Worm (Caenorhabditis elegans): ENCODE results near the gene F38H4.5.

The F38H4.5 gene

DNA sequence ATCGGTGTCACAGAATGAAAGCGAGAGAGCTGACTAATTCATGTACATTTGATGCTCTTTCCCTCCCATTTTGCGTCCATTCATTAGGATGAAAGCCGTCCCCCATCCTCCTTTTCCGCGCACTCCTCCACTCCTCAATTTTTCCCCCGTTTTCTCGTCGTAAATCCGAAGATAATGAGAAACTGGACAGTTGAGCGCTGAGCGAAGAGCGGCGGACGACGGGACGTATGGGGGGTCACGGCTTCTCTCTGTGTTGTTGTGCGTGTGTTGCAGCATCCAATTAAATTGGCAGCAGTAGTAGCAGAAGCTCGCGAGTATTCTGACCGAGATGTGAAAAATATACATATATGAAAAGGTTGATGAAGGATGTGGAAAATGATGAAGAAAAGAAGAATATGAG, 19.9 kb downstream of the F38H4.5 start:
- TF ChIP-seq nhr-76 (tag; optimal IDR thresholded peaks at IDR 0.05) (no peak), unc-86 (tag; optimal IDR thresholded peaks at IDR 0.05) (peak; percentile 43), lin-14 (GFP tag; optimal IDR thresholded peaks at IDR 0.05) (peak; percentile 33), ceh-63 (GFP tag; optimal IDR thresholded peaks at IDR 0.05) (peak; percentile 25)

DNA sequence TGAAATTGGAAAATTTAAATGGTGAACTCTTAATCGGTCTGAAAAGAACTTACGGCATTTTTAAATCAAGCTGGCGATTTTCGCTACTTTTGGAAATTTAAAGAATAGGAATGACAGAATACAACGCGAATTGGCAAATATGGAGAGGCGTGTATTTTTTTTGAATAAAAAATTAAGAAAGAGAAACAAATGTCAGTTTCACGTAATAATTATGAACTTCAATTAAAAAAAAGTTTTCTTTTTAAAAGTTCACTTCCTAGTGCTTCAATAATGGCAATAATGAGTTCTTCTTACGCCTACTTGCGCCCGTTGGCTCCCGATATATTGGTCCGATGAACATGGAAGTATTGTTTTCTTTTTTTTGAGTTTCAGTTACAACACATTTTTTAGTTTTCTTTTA, 25.7 kb downstream of the F38H4.5 start, which contains the start of gene pph-2:
TSS of gene pph-2 (minus strand) at position 101 of the 400 bp plus-strand sequence.
- no peak for TF ChIP-seq hlh-17 (GFP tag; optimal IDR thresholded peaks at IDR 0.05; ENCODE audit: borderline replicate concordance)
- no peak for TF ChIP-seq nhr-237 (tag; optimal IDR thresholded peaks at IDR 0.05)
- no peak for TF ChIP-seq nhr-19 (GFP tag; conservative IDR thresholded peaks at IDR 0.05)

DNA sequence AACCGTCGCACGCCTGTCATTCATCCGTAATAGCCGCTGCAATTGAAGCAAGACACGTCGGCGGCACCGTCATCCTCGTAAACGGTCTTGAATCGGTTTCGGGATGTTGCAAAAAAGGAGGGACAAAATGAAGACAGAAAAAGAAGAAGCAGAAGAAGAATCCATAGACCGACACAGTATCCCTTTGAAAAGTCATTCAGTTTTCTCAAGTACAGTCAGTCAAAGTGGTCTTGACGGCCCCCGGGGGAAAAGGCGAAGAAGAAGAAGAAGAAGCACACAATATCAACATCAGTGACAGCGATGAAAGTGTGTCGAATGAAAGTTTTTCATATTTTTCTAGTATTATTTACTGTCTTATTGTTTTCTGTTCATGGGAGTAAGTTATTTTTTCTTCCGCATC, 26.3 kb downstream of the F38H4.5 start, which contains the start of gene cutl-27:
TSS of gene cutl-27 (plus strand) at position 301 of the 400 bp plus-strand sequence.
- no peak for TF ChIP-seq efl-3 (GFP tag; optimal IDR thresholded peaks at IDR 0.05)
- no peak for TF ChIP-seq lin-13 (GFP tag; optimal IDR thresholded peaks at IDR 0.05)
- no peak for TF ChIP-seq sptf-1 (tag; optimal IDR thresholded peaks at IDR 0.05)
- TF ChIP-seq zip-4 (GFP tag; optimal IDR thresholded peaks at IDR 0.05) = no peak
- TF ChIP-seq unc-30 (tag; optimal IDR thresholded peaks at IDR 0.05) = no peak
- TF ChIP-seq hlh-4 (tag; optimal IDR thresholded peaks at IDR 0.05) = no peak
- TF ChIP-seq grh-1 (GFP tag; IDR thresholded peaks at IDR 0.05) = no peak

DNA sequence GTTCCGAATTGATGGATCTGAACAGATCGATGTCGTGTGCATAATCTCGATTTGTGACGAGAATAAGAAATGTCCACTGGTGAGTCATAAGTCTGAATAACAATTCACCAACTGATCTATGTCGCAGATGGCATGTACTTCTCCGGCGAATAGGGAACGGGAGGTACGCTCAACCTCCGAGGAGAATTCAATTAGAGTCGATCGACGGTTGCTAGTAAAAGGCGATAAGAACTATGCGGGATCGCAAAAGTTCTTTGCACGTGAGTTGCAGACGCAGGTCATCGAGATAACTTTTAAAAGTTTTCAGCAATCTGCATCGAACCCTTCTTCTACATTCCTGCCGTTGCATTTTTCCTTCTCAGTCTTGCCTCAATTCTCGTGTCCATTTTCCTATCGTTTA, 30.6 kb downstream of the F38H4.5 start:
- no peak for TF ChIP-seq ets-5 (GFP tag; IDR thresholded peaks at IDR 0.05)
- TF ChIP-seq zip-4 (GFP tag; optimal IDR thresholded peaks at IDR 0.05) = no peak
- TF ChIP-seq unc-98 (GFP tag; IDR thresholded peaks at IDR 0.05) = no peak
- no peak for TF ChIP-seq pqm-1 (tag; optimal IDR thresholded peaks at IDR 0.05)
- TF ChIP-seq ceh-88 (GFP tag; IDR thresholded peaks at IDR 0.05) = no peak
- no peak for TF ChIP-seq tbx-2 (tag; optimal IDR thresholded peaks at IDR 0.05)
- TF ChIP-seq nhr-11 (tag; optimal IDR thresholded peaks at IDR 0.05) = no peak
- no peak for TF ChIP-seq lir-3 (tag; optimal IDR thresholded peaks at IDR 0.05; ENCODE audit: poor library complexity)
- TF ChIP-seq fkh-10 (GFP tag; optimal IDR thresholded peaks at IDR 0.05) = no peak
- no peak for TF ChIP-seq hpl-2 (GFP tag; optimal IDR thresholded peaks at IDR 0.05)
- TF ChIP-seq ceh-8 (GFP tag; optimal IDR thresholded peaks at IDR 0.05) = no peak
- TF ChIP-seq jun-1 (tag; optimal IDR thresholded peaks at IDR 0.05) = no peak
- TF ChIP-seq nhr-85 (tag) = no peak
- no peak for TF ChIP-seq lin-39 (tag; optimal IDR thresholded peaks at IDR 0.05)

DNA sequence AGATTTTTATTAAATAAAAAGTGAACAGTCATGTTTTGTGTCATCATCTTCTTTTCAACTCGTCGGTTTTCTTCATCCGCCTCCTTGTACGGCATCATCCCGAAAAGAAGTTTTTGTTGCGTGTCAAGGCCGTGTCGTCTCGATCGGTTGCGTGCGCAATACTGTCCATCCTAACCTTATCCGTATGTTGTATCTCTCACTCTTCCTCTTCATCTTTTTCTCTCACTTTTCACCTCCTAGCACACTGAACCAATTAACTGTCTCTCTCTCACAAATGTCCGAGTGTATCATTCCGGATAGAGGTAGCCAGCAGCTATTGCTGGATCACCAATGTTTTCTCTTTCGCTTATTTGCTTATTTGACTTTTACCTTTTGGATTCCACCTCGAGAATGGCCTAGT, 31.5 kb downstream of the F38H4.5 start:
- TF ChIP-seq mep-1 (tag; optimal IDR thresholded peaks at IDR 0.05) = peak; percentile 3
- TF ChIP-seq nhr-85 (tag) = peak; percentile 66
- peak; percentile 97 for TF ChIP-seq blmp-1 (tag; optimal IDR thresholded peaks at IDR 0.05)
- TF ChIP-seq pqm-1 (tag; optimal IDR thresholded peaks at IDR 0.05) = no peak
- TF ChIP-seq elt-3 (tag; optimal IDR thresholded peaks at IDR 0.05) = peak in 1 of 6 experiments; percentile 6
- TF ChIP-seq nhr-28 (tag; optimal IDR thresholded peaks at IDR 0.05) = no peak

DNA sequence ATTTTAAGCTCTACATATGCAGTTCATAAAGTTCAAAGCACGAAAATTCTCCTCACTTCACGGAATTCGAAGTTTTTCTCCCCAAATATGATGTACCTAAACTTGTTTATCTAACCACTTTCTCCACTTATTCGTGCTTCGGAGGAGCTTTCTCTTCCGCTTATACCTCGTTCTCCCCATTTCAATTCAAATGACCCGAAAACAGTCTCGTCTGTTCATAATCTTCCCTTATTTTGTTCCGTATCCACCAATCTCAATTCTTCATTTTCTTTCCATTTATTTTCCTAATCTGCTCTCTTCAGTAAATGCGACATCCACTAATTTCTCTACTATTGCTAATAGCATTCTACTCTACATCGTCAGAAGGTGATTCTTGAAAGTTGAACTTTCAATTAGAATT, 33.3 kb downstream of the F38H4.5 start, which contains the start of gene let-653:
TSS of gene let-653 (plus strand) at position 301 of the 400 bp plus-strand sequence.
- TF ChIP-seq jun-1 (tag; optimal IDR thresholded peaks at IDR 0.05) (no peak), unc-130 (tag; optimal IDR thresholded peaks at IDR 0.05) (no peak), ceh-8 (GFP tag; optimal IDR thresholded peaks at IDR 0.05) (no peak), blmp-1 (tag; optimal IDR thresholded peaks at IDR 0.05) (peak; percentile 22)

Data from whole organism, L1 larva.